Worm (Caenorhabditis elegans) whole organism, young adult: ENCODE data around the gene F38A1.15.

Experiments used
- B0019.2 ChIP-seq: fragments of 200-800 bp; sonication (Bioruptor generic); conservative IDR thresholded peaks from 2 replicates; pipeline ENCODE4 v1.3.6; 2022; ENCODE audit warnings: missing genetic modification reagents, missing genetic modification characterization, missing compliant biosample characterization
- B0035.1 ChIP-seq: sonication (generic microtip); optimal IDR thresholded peaks from 2 replicates; lab custom pipeline; 2016; ENCODE audit warnings: missing genetic modification characterization, mild to moderate bottlenecking, missing compliant biosample characterization, missing genotype, missing genetic modification reagents
- D2030.7 ChIP-seq: fragments of 200-800 bp; sonication (Bioruptor generic); IDR thresholded peaks from 2 replicates; pipeline ENCODE4 v1.3.6; 2022; ENCODE audit warnings: missing genetic modification reagents, missing genetic modification characterization, missing compliant biosample characterization
- F39B2.1 ChIP-seq: fragments of 200-800 bp; sonication (Bioruptor generic); IDR thresholded peaks from 2 replicates; pipeline ENCODE4 v1.3.6; 2022; ENCODE audit warnings: missing genetic modification reagents, missing genetic modification characterization, missing compliant biosample characterization
- T07F8.4 ChIP-seq: sonication (generic microtip); optimal IDR thresholded peaks from 2 replicates; lab custom pipeline; 2016; ENCODE audit warnings: mild to moderate bottlenecking, missing genetic modification characterization, moderate library complexity, missing compliant biosample characterization
- Y53F4B.3 ChIP-seq: fragments of 200-800 bp; sonication (Bioruptor generic); IDR thresholded peaks from 2 replicates; pipeline ENCODE4 v1.3.6; 2022; ENCODE audit warnings: missing genetic modification reagents, missing genetic modification characterization, missing compliant biosample characterization
- Y53G8AR.9 ChIP-seq: fragments of 200-800 bp; sonication (Bioruptor generic); conservative IDR thresholded peaks from 2 replicates; pipeline ENCODE4 v1.3.6; 2022; ENCODE audit warnings: missing genetic modification reagents, missing genetic modification characterization, missing compliant biosample characterization
- Y67H2A.10 ChIP-seq: fragments of 200-800 bp; sonication (Bioruptor generic); conservative IDR thresholded peaks from 2 replicates; pipeline ENCODE4 v1.3.6; 2022; ENCODE audit warnings: missing genetic modification reagents, missing genetic modification characterization, missing compliant biosample characterization
- ZK185.1 ChIP-seq: sonication (generic microtip); optimal IDR thresholded peaks from 2 replicates; lab custom pipeline; 2016; ENCODE audit warnings: mild to moderate bottlenecking, missing genetic modification characterization, missing compliant biosample characterization; ENCODE audit not compliant: poor library complexity, severe bottlenecking
- aptf-2 ChIP-seq: fragments of 200-800 bp; sonication (Bioruptor generic); conservative IDR thresholded peaks from 2 replicates; pipeline ENCODE4 v1.3.6; 2022; ENCODE audit warnings: missing genetic modification reagents, missing genetic modification characterization, missing compliant biosample characterization
- atf-7 ChIP-seq: sonication (generic microtip); optimal IDR thresholded peaks from 2 replicates; lab custom pipeline; 2017; ENCODE audit warnings: mild to moderate bottlenecking, missing genetic modification characterization, missing compliant biosample characterization
- attf-3 ChIP-seq: fragments of 200-800 bp; sonication (Bioruptor generic); conservative IDR thresholded peaks from 2 replicates; pipeline ENCODE4 v1.3.6; 2022; ENCODE audit warnings: missing genetic modification reagents, missing genetic modification characterization, missing compliant biosample characterization
- attf-6 ChIP-seq: fragments of 200-800 bp; sonication (Bioruptor generic); IDR thresholded peaks from 2 replicates; pipeline ENCODE4 v1.3.6; 2022; ENCODE audit warnings: missing genetic modification reagents, missing genetic modification characterization, missing compliant biosample characterization
- bed-1 ChIP-seq: fragments of 200-800 bp; sonication (Bioruptor generic); IDR thresholded peaks from 2 replicates; pipeline ENCODE4 v1.3.6; 2022; ENCODE audit warnings: missing genetic modification reagents, missing genetic modification characterization, missing compliant biosample characterization
- bed-2 ChIP-seq: fragments of 200-800 bp; sonication (Bioruptor generic); IDR thresholded peaks from 2 replicates; pipeline ENCODE4 v1.3.6; 2022; ENCODE audit warnings: missing genetic modification reagents, missing genetic modification characterization, missing compliant biosample characterization
- cebp-1 ChIP-seq, 2 experiments: fragments of 200-800 bp in 1 of 2; sonication (Bioruptor generic) in 1 of 2; sonication (generic microtip) in 1 of 2; IDR thresholded peaks in 1 of 2; optimal IDR thresholded peaks in 1 of 2; 2 replicates each; pipeline versions ENCODE4 v1.3.6 to Lab custom; 2017 to 2022; ENCODE audit warnings: missing compliant biosample characterization in 2 of 2, missing genetic modification characterization in 2 of 2, mild to moderate bottlenecking in 1 of 2, missing genetic modification reagents in 1 of 2, moderate library complexity in 1 of 2
- ceh-100 ChIP-seq: fragments of 200-800 bp; sonication (Bioruptor generic); IDR thresholded peaks from 2 replicates; pipeline ENCODE4 v1.3.6; 2022; ENCODE audit warnings: missing genetic modification reagents, missing genetic modification characterization, missing compliant biosample characterization
- chd-7 ChIP-seq: sonication (generic microtip); optimal IDR thresholded peaks from 2 replicates; lab custom pipeline; 2016; ENCODE audit warnings: mild to moderate bottlenecking, missing genetic modification characterization, moderate library complexity, missing compliant biosample characterization
- dpl-1 ChIP-seq: fragments of 150-350 bp; optimal IDR thresholded peaks from 2 replicates; lab custom pipeline; 2014; ENCODE audit warnings: missing biosample characterization, missing genetic modification reagents, missing genetic modification characterization
- fkh-3 ChIP-seq: sonication (generic microtip); optimal IDR thresholded peaks from 2 replicates; lab custom pipeline; 2016; ENCODE audit warnings: mild to moderate bottlenecking, missing genetic modification characterization, missing compliant biosample characterization
- gei-17 ChIP-seq: fragments of 200-800 bp; sonication (Bioruptor generic); optimal IDR thresholded peaks from 2 replicates; lab custom pipeline; 2018; ENCODE audit warnings: mild to moderate bottlenecking, missing genetic modification characterization, missing compliant biosample characterization
- let-526 ChIP-seq: fragments of 200-800 bp; sonication (Bioruptor generic); IDR thresholded peaks from 2 replicates; pipeline ENCODE4 v1.3.6; 2022; ENCODE audit warnings: missing genetic modification reagents, missing genetic modification characterization, missing compliant biosample characterization
- lin-35 ChIP-seq, 3 experiments: fragments of 150-350 bp in 2 of 3; sonication (generic microtip) in 1 of 3; optimal IDR thresholded peaks; 2 replicates each; lab custom pipeline; 2014 to 2018; ENCODE audit warnings: missing biosample characterization in 3 of 3, missing genetic modification characterization in 3 of 3, missing genetic modification reagents in 3 of 3
- lin-54 ChIP-seq: fragments of 200-800 bp; sonication (Bioruptor generic); optimal IDR thresholded peaks from 2 replicates; lab custom pipeline; 2018; ENCODE audit warnings: mild to moderate bottlenecking, missing genetic modification characterization, missing compliant biosample characterization
- lsl-1 ChIP-seq: fragments of 200-800 bp; sonication (Bioruptor generic); optimal IDR thresholded peaks from 2 replicates; lab custom pipeline; 2018; ENCODE audit warnings: mild to moderate bottlenecking, missing genetic modification characterization, moderate library complexity, missing compliant biosample characterization
- lsy-27 ChIP-seq: sonication (generic microtip); optimal IDR thresholded peaks from 2 replicates; lab custom pipeline; 2017; ENCODE audit warnings: missing genetic modification characterization, mild to moderate bottlenecking, missing compliant biosample characterization, antibody characterized with exemption, missing genotype, borderline replicate concordance; ENCODE audit not compliant: insufficient read depth
- madf-10 ChIP-seq: sonication (generic microtip); optimal IDR thresholded peaks from 2 replicates; lab custom pipeline; 2016; ENCODE audit warnings: mild to moderate bottlenecking, missing genetic modification characterization, missing compliant biosample characterization
- madf-8 ChIP-seq: fragments of 200-800 bp; sonication (Bioruptor generic); conservative IDR thresholded peaks from 2 replicates; pipeline ENCODE4 v1.3.6; 2022; ENCODE audit warnings: missing genetic modification reagents, missing genetic modification characterization, missing compliant biosample characterization
- mcd-1 ChIP-seq: fragments of 200-800 bp; sonication (Bioruptor generic); IDR thresholded peaks from 2 replicates; pipeline ENCODE4 v1.3.6; 2022; ENCODE audit warnings: missing genetic modification reagents, missing genetic modification characterization, missing compliant biosample characterization
- mes-4 ChIP-seq: sonication (generic microtip); optimal IDR thresholded peaks from 2 replicates; lab custom pipeline; 2016; ENCODE audit warnings: missing genotype, missing genetic modification characterization, missing compliant biosample characterization
- nfya-2 ChIP-seq: fragments of 200-800 bp; sonication (Bioruptor generic); IDR thresholded peaks from 2 replicates; pipeline ENCODE4 v1.3.6; 2022; ENCODE audit warnings: missing genetic modification reagents, missing genetic modification characterization, missing compliant biosample characterization
- nfyb-1 ChIP-seq: fragments of 200-800 bp; sonication (Bioruptor generic); IDR thresholded peaks from 2 replicates; pipeline ENCODE4 v1.3.6; 2022; ENCODE audit warnings: missing genetic modification reagents, missing genetic modification characterization, missing compliant biosample characterization
- nhr-179 ChIP-seq: sonication (generic microtip); optimal IDR thresholded peaks from 2 replicates; lab custom pipeline; 2016; ENCODE audit warnings: mild to moderate bottlenecking, missing genetic modification characterization, missing compliant biosample characterization
- nhr-27 ChIP-seq: fragments of 200-800 bp; sonication (Bioruptor generic); optimal IDR thresholded peaks from 2 replicates; lab custom pipeline; 2018; ENCODE audit warnings: mild to moderate bottlenecking, missing genetic modification characterization, moderate library complexity, missing compliant biosample characterization
- nhr-80 ChIP-seq: sonication (generic microtip); optimal IDR thresholded peaks from 2 replicates; lab custom pipeline; 2016; ENCODE audit warnings: missing genetic modification characterization, missing compliant biosample characterization
- rcor-1 ChIP-seq: fragments of 200-800 bp; sonication (Bioruptor generic); IDR thresholded peaks from 2 replicates; pipeline ENCODE4 v1.3.6; 2022; ENCODE audit warnings: missing genetic modification reagents, missing genetic modification characterization, missing compliant biosample characterization
- repo-1 ChIP-seq: sonication (generic microtip); optimal IDR thresholded peaks from 2 replicates; lab custom pipeline; 2017; ENCODE audit warnings: mild to moderate bottlenecking, missing genetic modification characterization, missing compliant biosample characterization
- sea-2 ChIP-seq: fragments of 200-800 bp; sonication (Bioruptor generic); IDR thresholded peaks from 2 replicates; pipeline ENCODE4 v1.3.6; 2022; ENCODE audit warnings: missing genetic modification characterization, missing compliant biosample characterization
- somi-1 ChIP-seq: fragments of 200-800 bp; sonication (Bioruptor generic); optimal IDR thresholded peaks from 2 replicates; lab custom pipeline; 2018; ENCODE audit warnings: mild to moderate bottlenecking, missing genetic modification characterization, missing compliant biosample characterization
- tbx-9 ChIP-seq: sonication (generic microtip); optimal IDR thresholded peaks from 2 replicates; lab custom pipeline; 2016; ENCODE audit warnings: borderline replicate concordance, missing genetic modification characterization, inconsistent platforms, missing compliant biosample characterization
- unc-130 ChIP-seq: sonication (generic microtip); optimal IDR thresholded peaks from 2 replicates; lab custom pipeline; 2016; ENCODE audit warnings: missing genetic modification reagents, missing genetic modification characterization, missing compliant biosample characterization
- xnd-1 ChIP-seq: sonication (generic microtip); optimal IDR thresholded peaks from 2 replicates; lab custom pipeline; 2016; ENCODE audit warnings: missing genotype, missing genetic modification reagents, missing genetic modification characterization, missing compliant biosample characterization
- ztf-22 ChIP-seq: fragments of 200-800 bp; sonication (Bioruptor generic); optimal IDR thresholded peaks from 2 replicates; lab custom pipeline; 2018; ENCODE audit warnings: mild to moderate bottlenecking, missing genetic modification characterization, moderate library complexity, missing compliant biosample characterization
- ztf-25 ChIP-seq: fragments of 200-800 bp; sonication (Bioruptor generic); IDR thresholded peaks from 2 replicates; pipeline ENCODE4 v1.3.6; 2022; ENCODE audit warnings: missing genetic modification reagents, missing genetic modification characterization, missing compliant biosample characterization
- ztf-3 ChIP-seq: fragments of 200-800 bp; sonication (Bioruptor generic); optimal IDR thresholded peaks from 2 replicates; lab custom pipeline; 2018; ENCODE audit warnings: mild to moderate bottlenecking, missing genetic modification characterization, missing compliant biosample characterization

Gene F38A1.15

ce11 chrIV:1277067-1277466 lies 33.9 kb upstream of the F38A1.15 start (continued):
- TF ChIP-seq F39B2.1 (GFP tag; lab: Robert Waterston, UW) (no peak), nfya-2 (GFP tag; lab: Robert Waterston, UW) (no peak), fkh-3 (tag; lab: Kevin White, UChicago) (no peak), T07F8.4 (no peak), lsy-27 (no peak), sea-2 (GFP tag; lab: Robert Waterston, UW) (no peak), somi-1 (GFP tag; lab: Kevin White, UChicago) (no peak), gei-17 (no peak), lin-35 (GFP tag; optimal IDR thresholded peaks at IDR 0.05; lab: Kevin White, UChicago) (no peak), atf-7 (tag; lab: Kevin White, UChicago) (no peak), Y53F4B.3 (GFP tag; lab: Robert Waterston, UW) (no peak), nhr-27 (tag; lab: Kevin White, UChicago) (no peak), Y53G8AR.9 (no peak), bed-1 (GFP tag; lab: Robert Waterston, UW) (no peak), madf-10 (tag; lab: Kevin White, UChicago) (no peak)

ce11 chrIV:1275910-1276309 lies 32.7 kb upstream of the F38A1.15 start:
- TF ChIP-seq bed-2 (GFP tag; lab: Robert Waterston, UW) (no peak), lsl-1 (GFP tag; lab: Kevin White, UChicago) (peak; percentile 63), lin-54 (GFP tag; lab: Kevin White, UChicago) (peak; percentile 18), sea-2 (GFP tag; lab: Robert Waterston, UW) (no peak), cebp-1 (GFP tag; IDR thresholded peaks at IDR 0.05; lab: Robert Waterston, UW) (no peak), cebp-1 (tag; optimal IDR thresholded peaks at IDR 0.05; lab: Kevin White, UChicago) (peak; percentile 82), attf-6 (GFP tag; lab: Robert Waterston, UW) (no peak), B0019.2 (peak; percentile 89), gei-17 (no peak), mcd-1 (GFP tag; lab: Robert Waterston, UW) (0 out of 2 replicates have a peak, but pooled peaks have one; percentile 11)

ce11 chrIV:1274583-1274982 lies 31.4 kb upstream of the F38A1.15 start, which contains the start of gene C09E9.1:
TSS of gene C09E9.1 (plus strand) at chrIV:1274868.
- peak; percentile 49 for TF ChIP-seq D2030.7 (GFP tag; lab: Robert Waterston, UW)
- TF ChIP-seq lsl-1 (GFP tag; lab: Kevin White, UChicago) = peak; percentile 74
- no peak for TF ChIP-seq rcor-1 (GFP tag; lab: Robert Waterston, UW)
- TF ChIP-seq fkh-3 (tag; lab: Kevin White, UChicago) = no peak
- no peak for TF ChIP-seq repo-1
- no peak for TF ChIP-seq ztf-3 (GFP tag; lab: Kevin White, UChicago)
- no peak for TF ChIP-seq aptf-2 (GFP tag; lab: Robert Waterston, UW)
- TF ChIP-seq ceh-100 (GFP tag; lab: Robert Waterston, UW) = 0 out of 2 replicates have a peak, but pooled peaks have one; percentile 10
- no peak for TF ChIP-seq ZK185.1 (tag; lab: Kevin White, UChicago)
- no peak for TF ChIP-seq chd-7 (tag; lab: Kevin White, UChicago)
- 0 out of 2 replicates have a peak, but pooled peaks have one; percentile 24 for TF ChIP-seq nfyb-1 (GFP tag; lab: Robert Waterston, UW)
- peak; percentile 18 for TF ChIP-seq nhr-80 (tag; lab: Kevin White, UChicago)
- TF ChIP-seq xnd-1 (tag; lab: Kevin White, UChicago) = no peak
- TF ChIP-seq somi-1 (GFP tag; lab: Kevin White, UChicago) = no peak
- TF ChIP-seq unc-130 (GFP tag; lab: Kevin White, UChicago) = no peak
- TF ChIP-seq Y67H2A.10 (GFP tag; lab: Robert Waterston, UW) = no peak
- TF ChIP-seq madf-8 (GFP tag; lab: Robert Waterston, UW) = peak; percentile 34; the same call in 1 of the 2 replicates
- no peak for TF ChIP-seq nhr-179
- peak; percentile 60 for TF ChIP-seq dpl-1 (GFP tag; lab: Kevin White, UChicago)
- no peak for TF ChIP-seq mes-4 (tag; lab: Kevin White, UChicago)
- TF ChIP-seq let-526 (GFP tag; lab: Robert Waterston, UW) = no peak
- no peak for TF ChIP-seq bed-1 (GFP tag; lab: Robert Waterston, UW)
- TF ChIP-seq tbx-9 (tag; lab: Kevin White, UChicago) = no peak
- no peak for TF ChIP-seq B0035.1 (tag; lab: Kevin White, UChicago)
- no peak for TF ChIP-seq ztf-25 (GFP tag; lab: Robert Waterston, UW)
- TF ChIP-seq ztf-22 = no peak
- TF ChIP-seq Y53F4B.3 (GFP tag; lab: Robert Waterston, UW) = no peak
- TF ChIP-seq attf-3 (GFP tag; lab: Robert Waterston, UW) = peak; percentile 53
